Worm (Caenorhabditis elegans): ENCODE data around the gene gsp-2.

- TF ChIP-seq sptf-2 (GFP tag; optimal IDR thresholded peaks at IDR 0.05) (no peak), snpc-3.4 (tag; optimal IDR thresholded peaks at IDR 0.05) (no peak), tbp1 (GFP tag; optimal IDR thresholded peaks at IDR 0.05) (no peak), unc-62 (GFP tag; optimal IDR thresholded peaks at IDR 0.05) (no peak), nfyb-1 (GFP tag; IDR thresholded peaks at IDR 0.05) (no peak), lsl-1 (GFP tag; optimal IDR thresholded peaks at IDR 0.05) (no peak), attf-3 (GFP tag; conservative IDR thresholded peaks at IDR 0.05) (no peak)
Measured at ce11 chrIII:7367012-7367760, 30.8 kb downstream of the gsp-2 start, which contains the start of the genes T20B12.5 and T20B12.4.
